Fruit fly (Drosophila melanogaster): ENCODE measurements around the gene Rtel1.

dm6 chrX:5712966-5713365 is 34.6 kb upstream of the Rtel1 start:
- TF ChIP-seq CG8478 (optimal IDR thresholded peaks at IDR 0.05) (no peak), CTCF (optimal IDR thresholded peaks at IDR 0.05) (no peak)
